Worm (Caenorhabditis elegans): ENCODE results near the gene wdfy-3.

DNA sequence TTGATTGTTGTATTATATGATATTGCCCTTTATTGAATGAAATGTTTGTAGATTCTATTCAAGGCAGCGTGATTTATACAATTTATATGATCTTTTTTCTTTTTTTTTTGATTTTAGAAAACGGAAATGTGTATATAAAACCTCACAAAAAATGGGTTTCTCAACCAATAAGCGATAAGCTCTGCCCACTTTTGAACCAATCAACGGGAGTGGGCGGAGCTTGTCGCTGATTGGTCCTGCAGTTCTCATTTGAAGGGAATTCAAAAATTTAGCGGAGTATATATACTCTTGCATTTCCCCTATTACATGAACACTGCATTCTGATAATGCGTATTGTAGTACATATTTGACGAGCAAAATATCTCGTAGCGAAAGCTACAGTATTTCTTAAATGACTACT lies 2.6 kb upstream of the wdfy-3 start:
- TF ChIP-seq pes-1 (GFP tag; IDR thresholded peaks at IDR 0.05) (no peak), ama-1 (optimal IDR thresholded peaks at IDR 0.05) (no peak), tbx-11 (GFP tag; IDR thresholded peaks at IDR 0.05) (no peak), tbx-37 (GFP tag; conservative IDR thresholded peaks at IDR 0.05) (no peak), scrt-1 (GFP tag; IDR thresholded peaks at IDR 0.05) (no peak), ceh-36 (tag; optimal IDR thresholded peaks at IDR 0.05) (no peak), flt-1 (GFP tag; IDR thresholded peaks at IDR 0.05) (no peak), B0310.2 (tag; optimal IDR thresholded peaks at IDR 0.05) (no peak), aly-1 (tag; optimal IDR thresholded peaks at IDR 0.05) (no peak)
